Worm (Caenorhabditis elegans) whole organism, L3 larva: ENCODE results near the gene asah-2.

Source experiments
- ZK546.5 ChIP-seq: sonication (generic microtip); optimal IDR thresholded peaks from 2 replicates; lab custom pipeline; 2017; ENCODE audit warnings: missing biosample characterization, missing genetic modification characterization
- ama-1 ChIP-seq: fragments of 150-350 bp; optimal IDR thresholded peaks from 2 replicates; lab custom pipeline; 2018
- ceh-16 ChIP-seq: sonication (generic microtip); optimal IDR thresholded peaks from 2 replicates; lab custom pipeline; 2017; ENCODE audit warnings: missing biosample characterization, missing genetic modification characterization
- ceh-82 ChIP-seq: fragments of 150-350 bp; optimal IDR thresholded peaks from 2 replicates; lab custom pipeline; 2014; ENCODE audit warnings: missing biosample characterization, missing genetic modification characterization
- ceh-9 ChIP-seq: sonication (generic microtip); optimal IDR thresholded peaks from 2 replicates; lab custom pipeline; 2018; ENCODE audit warnings: missing biosample characterization, missing genetic modification characterization
- daf-12 ChIP-seq: fragments of 150-350 bp; optimal IDR thresholded peaks from 2 replicates; lab custom pipeline; 2014; ENCODE audit warnings: missing biosample characterization, missing genetic modification reagents, missing genetic modification characterization
- egl-27 ChIP-seq: sonication (generic microtip); optimal IDR thresholded peaks from 4 replicates; lab custom pipeline; 2017; ENCODE audit warnings: missing biosample characterization, missing genetic modification reagents, missing genetic modification characterization
- egl-5 ChIP-seq: fragments of 150-350 bp; optimal IDR thresholded peaks from 2 replicates; lab custom pipeline; 2017; ENCODE audit warnings: missing biosample characterization, missing genetic modification reagents, missing genetic modification characterization, inconsistent platforms
- elt-1 ChIP-seq: fragments of 150-350 bp; optimal IDR thresholded peaks from 2 replicates; lab custom pipeline; 2014; ENCODE audit warnings: missing biosample characterization, missing genetic modification characterization
- elt-2 ChIP-seq: sonication (generic microtip); optimal IDR thresholded peaks from 2 replicates; lab custom pipeline; 2016; ENCODE audit warnings: missing genetic modification reagents, mild to moderate bottlenecking, missing genetic modification characterization, missing compliant biosample characterization
- elt-3 ChIP-seq, 3 experiments: fragments of 150-350 bp in 1 of 3; sonication (generic microtip) in 2 of 3; optimal IDR thresholded peaks; 2 replicates in 2 of 3; 4 replicates in 1 of 3; lab custom pipeline; 2014 to 2017; ENCODE audit warnings: missing biosample characterization in 3 of 3, missing genetic modification characterization in 3 of 3
- eor-1 ChIP-seq, 2 experiments: fragments of 150-350 bp; optimal IDR thresholded peaks; 2 replicates each; lab custom pipeline; 2014 to 2018; ENCODE audit warnings: missing biosample characterization in 2 of 2, missing genetic modification characterization in 2 of 2
- lsy-12 ChIP-seq: sonication (generic microtip); optimal IDR thresholded peaks from 2 replicates; lab custom pipeline; 2016; ENCODE audit warnings: mild to moderate bottlenecking, missing genetic modification characterization, missing compliant biosample characterization
- mdl-1 ChIP-seq: fragments of 150-350 bp; optimal IDR thresholded peaks from 2 replicates; lab custom pipeline; 2014; ENCODE audit warnings: missing biosample characterization, missing genetic modification characterization
- mml-1 ChIP-seq: fragments of 150-350 bp; sonication (generic microtip); optimal IDR thresholded peaks from 3 replicates; lab custom pipeline; 2014; ENCODE audit warnings: missing biosample characterization, missing genetic modification characterization
- nfya-1 ChIP-seq: sonication (generic microtip); optimal IDR thresholded peaks from 2 replicates; lab custom pipeline; 2017; ENCODE audit warnings: missing genetic modification characterization, mild to moderate bottlenecking, missing compliant biosample characterization, antibody characterized with exemption, moderate library complexity; ENCODE audit not compliant: insufficient read depth
- nhr-11 ChIP-seq: fragments of 150-350 bp; optimal IDR thresholded peaks from 2 replicates; lab custom pipeline; 2014; ENCODE audit warnings: missing biosample characterization, missing genetic modification characterization
- nhr-12 ChIP-seq: fragments of 150-350 bp; optimal IDR thresholded peaks from 2 replicates; lab custom pipeline; 2014; ENCODE audit warnings: missing biosample characterization, missing genetic modification characterization
- nhr-237 ChIP-seq: fragments of 150-350 bp; optimal IDR thresholded peaks from 2 replicates; lab custom pipeline; 2014; ENCODE audit warnings: missing biosample characterization, missing genetic modification characterization
- nhr-25 ChIP-seq: sonication (generic microtip); optimal IDR thresholded peaks from 2 replicates; lab custom pipeline; 2017; ENCODE audit warnings: missing biosample characterization, missing genetic modification characterization
- nhr-28 ChIP-seq: fragments of 150-350 bp; optimal IDR thresholded peaks from 2 replicates; lab custom pipeline; 2014; ENCODE audit warnings: missing biosample characterization, missing genetic modification characterization
- nhr-43 ChIP-seq: sonication (generic microtip); optimal IDR thresholded peaks from 2 replicates; lab custom pipeline; 2016; ENCODE audit warnings: mild to moderate bottlenecking, missing genetic modification characterization, missing compliant biosample characterization; ENCODE audit not compliant: poor library complexity, severe bottlenecking
- nhr-76 ChIP-seq: fragments of 150-350 bp; sonication (generic microtip); optimal IDR thresholded peaks from 5 replicates; lab custom pipeline; 2014; ENCODE audit warnings: missing biosample characterization, missing genetic modification characterization
- nhr-77 ChIP-seq: fragments of 150-350 bp; optimal IDR thresholded peaks from 2 replicates; lab custom pipeline; 2014; ENCODE audit warnings: missing biosample characterization, missing genetic modification characterization
- sea-2 ChIP-seq: fragments of 150-350 bp; sonication (generic microtip); optimal IDR thresholded peaks from 4 replicates; lab custom pipeline; 2014; ENCODE audit warnings: missing biosample characterization, missing genetic modification reagents, missing genetic modification characterization
- snpc-4 ChIP-seq: fragments of 150-350 bp; optimal IDR thresholded peaks from 2 replicates; lab custom pipeline; 2014; ENCODE audit warnings: missing biosample characterization, missing genetic modification characterization
- tbx-2 ChIP-seq: sonication (generic microtip); optimal IDR thresholded peaks from 2 replicates; lab custom pipeline; 2016; ENCODE audit warnings: mild to moderate bottlenecking, missing genetic modification characterization, missing compliant biosample characterization
- unc-39 ChIP-seq: sonication (generic microtip); optimal IDR thresholded peaks from 4 replicates; lab custom pipeline; 2017; ENCODE audit warnings: missing biosample characterization, missing genetic modification characterization
- unc-62 ChIP-seq: fragments of 150-350 bp; sonication (generic microtip); optimal IDR thresholded peaks from 4 replicates; lab custom pipeline; 2014; ENCODE audit warnings: missing biosample characterization, missing genetic modification reagents, missing genetic modification characterization
- zag-1 ChIP-seq: fragments of 150-350 bp; optimal IDR thresholded peaks from 2 replicates; lab custom pipeline; 2014; ENCODE audit warnings: missing biosample characterization, missing genetic modification characterization
- ztf-4 ChIP-seq: fragments of 150-350 bp; optimal IDR thresholded peaks from 2 replicates; lab custom pipeline; 2014; ENCODE audit warnings: missing biosample characterization, missing genetic modification characterization

asah-2 gene

ce11 chrII:10147502-10147901 lies 8.1 kb downstream of the asah-2 start:
- TF ChIP-seq unc-39 (tag; lab: Kevin White, UChicago) (no peak), ZK546.5 (tag; lab: Kevin White, UChicago) (no peak), ceh-82 (tag; lab: Kevin White, UChicago) (no peak), nhr-28 (tag; lab: Kevin White, UChicago) (no peak), elt-1 (no peak), tbx-2 (tag; lab: Kevin White, UChicago) (no peak), nhr-25 (tag; lab: Kevin White, UChicago) (no peak), zag-1 (tag; lab: Kevin White, UChicago) (no peak), ama-1 (no peak), nhr-77 (tag; lab: Kevin White, UChicago) (no peak), mml-1 (tag; lab: Kevin White, UChicago) (no peak)

ce11 chrII:10155106-10155505 lies 15.7 kb downstream of the asah-2 start, which contains the start of gene nlp-63:
Gene nlp-63, plus strand, starts transcription at chrII:10155406.
- TF ChIP-seq elt-1, result no peak
- no peak for TF ChIP-seq ztf-4
- TF ChIP-seq unc-62, result no peak
- TF ChIP-seq elt-2 (tag; lab: Kevin White, UChicago), result no peak
- TF ChIP-seq egl-27 (tag; lab: Kevin White, UChicago), result no peak
- no peak for TF ChIP-seq eor-1 (tag; optimal IDR thresholded peaks at IDR 0.05; lab: Kevin White, UChicago)
- no peak for TF ChIP-seq sea-2
- TF ChIP-seq unc-39 (tag; lab: Kevin White, UChicago), result no peak
- TF ChIP-seq nhr-77 (tag; lab: Kevin White, UChicago), result no peak
- no peak for TF ChIP-seq nhr-43 (tag; lab: Kevin White, UChicago)
- TF ChIP-seq nhr-12 (tag; lab: Kevin White, UChicago), result no peak

ce11 chrII:10162785-10163184 lies 23.4 kb downstream of the asah-2 start:
- TF ChIP-seq eor-1 (tag; optimal IDR thresholded peaks at IDR 0.05; lab: Kevin White, UChicago), result no peak

- TF ChIP-seq elt-1, result no peak
- no peak for TF ChIP-seq daf-12 (tag; lab: Kevin White, UChicago)
- TF ChIP-seq egl-5, result no peak
- TF ChIP-seq ceh-16 (tag; lab: Kevin White, UChicago), result no peak
- no peak for TF ChIP-seq eor-1 (tag; optimal IDR thresholded peaks at IDR 0.05; lab: Kevin White, UChicago)
- no peak for TF ChIP-seq unc-39 (tag; lab: Kevin White, UChicago)
- no peak for TF ChIP-seq snpc-4 (tag; lab: Kevin White, UChicago)
- TF ChIP-seq lsy-12 (tag; lab: Kevin White, UChicago), result no peak
- no peak for TF ChIP-seq unc-62
- no peak for TF ChIP-seq ceh-9 (tag; lab: Kevin White, UChicago)
- TF ChIP-seq nhr-76 (tag; lab: Kevin White, UChicago), result no peak
Measured at ce11 chrII:10164137-10164536, 24.7 kb downstream of the asah-2 start.

ce11 chrII:10166365-10166764 lies 27.0 kb downstream of the asah-2 start:
- TF ChIP-seq nhr-11 (tag; lab: Kevin White, UChicago) (peak; percentile 62), daf-12 (tag; lab: Kevin White, UChicago) (no peak)

- TF ChIP-seq tbx-2 (tag; lab: Kevin White, UChicago) (no peak), eor-1 (tag; optimal IDR thresholded peaks at IDR 0.05; lab: Kevin White, UChicago) (no peak), nhr-237 (tag; lab: Kevin White, UChicago) (no peak), nfya-1 (no peak), elt-3 (tag; optimal IDR thresholded peaks at IDR 0.05; lab: Kevin White, UChicago) (no peak), nhr-11 (tag; lab: Kevin White, UChicago) (no peak), elt-1 (no peak), mdl-1 (no peak), daf-12 (tag; lab: Kevin White, UChicago) (no peak)
Measured at ce11 chrII:10167731-10168130, 28.3 kb downstream of the asah-2 start.
